Worm (Caenorhabditis elegans) whole organism, L3 larva: Measurements from ENCODE around the gene C07A4.2.
A peak's percentile ranks its signal among the peaks of the same experiment; 100 is the strongest.

ENCODE experiments used
- R02D3.7 ChIP-seq: fragments of 150-350 bp; optimal IDR thresholded peaks from 2 replicates; lab custom pipeline; 2014; ENCODE audit warnings: missing biosample characterization, missing genetic modification characterization
- aly-2 ChIP-seq: fragments of 150-350 bp; optimal IDR thresholded peaks from 2 replicates; lab custom pipeline; 2014; ENCODE audit warnings: missing biosample characterization, missing genetic modification characterization
- ceh-16 ChIP-seq: sonication (generic microtip); optimal IDR thresholded peaks from 2 replicates; lab custom pipeline; 2017; ENCODE audit warnings: missing biosample characterization, missing genetic modification characterization
- egl-27 ChIP-seq: sonication (generic microtip); optimal IDR thresholded peaks from 4 replicates; lab custom pipeline; 2017; ENCODE audit warnings: missing biosample characterization, missing genetic modification reagents, missing genetic modification characterization
- egl-5 ChIP-seq: fragments of 150-350 bp; optimal IDR thresholded peaks from 2 replicates; lab custom pipeline; 2017; ENCODE audit warnings: missing biosample characterization, missing genetic modification reagents, missing genetic modification characterization, inconsistent platforms
- elt-1 ChIP-seq: fragments of 150-350 bp; optimal IDR thresholded peaks from 2 replicates; lab custom pipeline; 2014; ENCODE audit warnings: missing biosample characterization, missing genetic modification characterization
- elt-2 ChIP-seq: sonication (generic microtip); optimal IDR thresholded peaks from 2 replicates; lab custom pipeline; 2016; ENCODE audit warnings: missing genetic modification reagents, mild to moderate bottlenecking, missing genetic modification characterization, missing compliant biosample characterization
- elt-3 ChIP-seq, 3 experiments: fragments of 150-350 bp in 1 of 3; sonication (generic microtip) in 2 of 3; optimal IDR thresholded peaks; 2 replicates in 2 of 3; 4 replicates in 1 of 3; lab custom pipeline; 2014 to 2017; ENCODE audit warnings: missing biosample characterization in 3 of 3, missing genetic modification characterization in 3 of 3
- fkh-2 ChIP-seq: fragments of 150-350 bp; optimal IDR thresholded peaks from 2 replicates; lab custom pipeline; 2014; ENCODE audit warnings: missing biosample characterization, missing genetic modification reagents, missing genetic modification characterization
- fos-1 ChIP-seq: fragments of 150-350 bp; optimal IDR thresholded peaks from 2 replicates; lab custom pipeline; 2014; ENCODE audit warnings: missing biosample characterization, missing genetic modification characterization
- hmg-11 ChIP-seq: sonication (generic microtip); optimal IDR thresholded peaks from 2 replicates; lab custom pipeline; 2016; ENCODE audit warnings: missing genetic modification characterization, missing compliant biosample characterization
- jun-1 ChIP-seq: fragments of 150-350 bp; optimal IDR thresholded peaks from 2 replicates; lab custom pipeline; 2014; ENCODE audit warnings: missing biosample characterization, missing genetic modification reagents, missing genetic modification characterization
- lin-15B ChIP-seq: fragments of 150-350 bp; optimal IDR thresholded peaks from 2 replicates; lab custom pipeline; 2014; ENCODE audit warnings: missing biosample characterization, missing genetic modification characterization
- lin-39 ChIP-seq: fragments of 150-350 bp; optimal IDR thresholded peaks from 2 replicates; lab custom pipeline; 2018; ENCODE audit warnings: missing biosample characterization, missing genetic modification reagents, missing genetic modification characterization
- lsy-12 ChIP-seq: sonication (generic microtip); optimal IDR thresholded peaks from 2 replicates; lab custom pipeline; 2016; ENCODE audit warnings: mild to moderate bottlenecking, missing genetic modification characterization, missing compliant biosample characterization
- mml-1 ChIP-seq: fragments of 150-350 bp; sonication (generic microtip); optimal IDR thresholded peaks from 3 replicates; lab custom pipeline; 2014; ENCODE audit warnings: missing biosample characterization, missing genetic modification characterization
- nfya-1 ChIP-seq: sonication (generic microtip); optimal IDR thresholded peaks from 2 replicates; lab custom pipeline; 2017; ENCODE audit warnings: missing genetic modification characterization, mild to moderate bottlenecking, missing compliant biosample characterization, antibody characterized with exemption, moderate library complexity; ENCODE audit not compliant: insufficient read depth
- nhr-11 ChIP-seq: fragments of 150-350 bp; optimal IDR thresholded peaks from 2 replicates; lab custom pipeline; 2014; ENCODE audit warnings: missing biosample characterization, missing genetic modification characterization
- nhr-25 ChIP-seq: sonication (generic microtip); optimal IDR thresholded peaks from 2 replicates; lab custom pipeline; 2017; ENCODE audit warnings: missing biosample characterization, missing genetic modification characterization
- nhr-28 ChIP-seq: fragments of 150-350 bp; optimal IDR thresholded peaks from 2 replicates; lab custom pipeline; 2014; ENCODE audit warnings: missing biosample characterization, missing genetic modification characterization
- nhr-67 ChIP-seq: fragments of 150-350 bp; optimal IDR thresholded peaks from 2 replicates; lab custom pipeline; 2014; ENCODE audit warnings: missing biosample characterization, missing genetic modification characterization
- nhr-76 ChIP-seq: fragments of 150-350 bp; sonication (generic microtip); optimal IDR thresholded peaks from 5 replicates; lab custom pipeline; 2014; ENCODE audit warnings: missing biosample characterization, missing genetic modification characterization
- pqm-1 ChIP-seq: fragments of 150-350 bp; optimal IDR thresholded peaks from 2 replicates; lab custom pipeline; 2017; ENCODE audit warnings: missing biosample characterization, missing genetic modification characterization, inconsistent platforms
- sea-2 ChIP-seq: fragments of 150-350 bp; sonication (generic microtip); optimal IDR thresholded peaks from 4 replicates; lab custom pipeline; 2014; ENCODE audit warnings: missing biosample characterization, missing genetic modification reagents, missing genetic modification characterization
- skn-1 ChIP-seq: fragments of 150-350 bp; optimal IDR thresholded peaks from 2 replicates; lab custom pipeline; 2014; ENCODE audit warnings: missing biosample characterization, missing genetic modification characterization
- unc-39 ChIP-seq: sonication (generic microtip); optimal IDR thresholded peaks from 4 replicates; lab custom pipeline; 2017; ENCODE audit warnings: missing biosample characterization, missing genetic modification characterization
- unc-62 ChIP-seq: fragments of 150-350 bp; sonication (generic microtip); optimal IDR thresholded peaks from 4 replicates; lab custom pipeline; 2014; ENCODE audit warnings: missing biosample characterization, missing genetic modification reagents, missing genetic modification characterization
- zag-1 ChIP-seq: fragments of 150-350 bp; optimal IDR thresholded peaks from 2 replicates; lab custom pipeline; 2014; ENCODE audit warnings: missing biosample characterization, missing genetic modification characterization
- ztf-4 ChIP-seq: fragments of 150-350 bp; optimal IDR thresholded peaks from 2 replicates; lab custom pipeline; 2014; ENCODE audit warnings: missing biosample characterization, missing genetic modification characterization

Gene C07A4.2

ce11 chrX:10197204-10197756 lies 25.3 kb downstream of the C07A4.2 start, which contains the start of gene nucb-1 (continued):
- TF ChIP-seq unc-39 (tag; lab: Kevin White, UChicago) (no peak), nfya-1 (tag; lab: Kevin White, UChicago) (peak; percentile 91), R02D3.7 (tag; lab: Kevin White, UChicago) (peak; percentile 93), nhr-67 (tag; lab: Kevin White, UChicago) (no peak)

DNA sequence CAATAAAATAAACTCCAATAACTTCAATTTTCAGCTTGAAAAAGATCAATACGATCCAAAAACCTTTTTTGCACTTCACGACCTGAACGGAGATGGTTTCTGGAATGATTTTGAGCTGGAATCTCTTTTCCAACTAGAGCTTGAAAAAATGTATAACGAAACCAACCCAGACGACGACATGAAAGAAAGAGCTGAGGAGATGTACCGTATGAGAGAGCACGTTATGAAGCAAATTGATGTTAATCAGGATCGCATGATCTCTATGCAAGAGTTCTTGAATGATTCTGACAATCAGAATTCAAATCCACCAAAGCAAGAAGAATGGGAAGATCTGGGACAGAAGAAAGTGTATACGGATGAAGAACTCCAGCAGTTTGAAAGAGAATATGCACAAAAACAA lies 27.2 kb downstream of the C07A4.2 start:
- TF ChIP-seq nhr-28, result no peak
- TF ChIP-seq nhr-76 (tag; lab: Kevin White, UChicago), result no peak
- TF ChIP-seq nhr-25 (tag; lab: Kevin White, UChicago), result no peak
- no peak for TF ChIP-seq fos-1

DNA sequence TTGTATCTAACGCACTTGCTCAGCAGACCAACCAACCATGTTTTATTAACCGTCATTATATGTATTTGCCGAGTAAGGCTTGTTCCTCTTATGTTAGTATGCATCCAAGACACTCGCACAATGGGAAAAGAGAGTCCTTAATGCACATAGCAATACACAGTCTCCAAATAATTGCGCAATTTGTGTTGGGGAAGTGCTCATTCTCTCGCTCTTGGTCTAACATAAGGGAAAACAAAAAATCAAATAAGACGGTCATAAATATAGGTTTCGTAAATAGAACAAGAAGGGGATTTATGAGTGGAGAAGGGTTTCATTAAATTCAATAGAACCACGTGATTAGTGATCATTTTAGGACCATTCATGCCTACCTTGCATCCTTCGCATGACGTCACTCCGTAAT lies 31.5 kb downstream of the C07A4.2 start:
- TF ChIP-seq nhr-76 (tag; lab: Kevin White, UChicago) (no peak), pqm-1 (tag; lab: Kevin White, UChicago) (no peak), nhr-67 (tag; lab: Kevin White, UChicago) (no peak), elt-2 (tag; lab: Kevin White, UChicago) (no peak), elt-1 (no peak), aly-2 (tag; lab: Kevin White, UChicago) (no peak), jun-1 (tag; lab: Kevin White, UChicago) (no peak), nfya-1 (tag; lab: Kevin White, UChicago) (no peak), ztf-4 (no peak)
- TF ChIP-seq, all 47 proteins: peak for 0

DNA sequence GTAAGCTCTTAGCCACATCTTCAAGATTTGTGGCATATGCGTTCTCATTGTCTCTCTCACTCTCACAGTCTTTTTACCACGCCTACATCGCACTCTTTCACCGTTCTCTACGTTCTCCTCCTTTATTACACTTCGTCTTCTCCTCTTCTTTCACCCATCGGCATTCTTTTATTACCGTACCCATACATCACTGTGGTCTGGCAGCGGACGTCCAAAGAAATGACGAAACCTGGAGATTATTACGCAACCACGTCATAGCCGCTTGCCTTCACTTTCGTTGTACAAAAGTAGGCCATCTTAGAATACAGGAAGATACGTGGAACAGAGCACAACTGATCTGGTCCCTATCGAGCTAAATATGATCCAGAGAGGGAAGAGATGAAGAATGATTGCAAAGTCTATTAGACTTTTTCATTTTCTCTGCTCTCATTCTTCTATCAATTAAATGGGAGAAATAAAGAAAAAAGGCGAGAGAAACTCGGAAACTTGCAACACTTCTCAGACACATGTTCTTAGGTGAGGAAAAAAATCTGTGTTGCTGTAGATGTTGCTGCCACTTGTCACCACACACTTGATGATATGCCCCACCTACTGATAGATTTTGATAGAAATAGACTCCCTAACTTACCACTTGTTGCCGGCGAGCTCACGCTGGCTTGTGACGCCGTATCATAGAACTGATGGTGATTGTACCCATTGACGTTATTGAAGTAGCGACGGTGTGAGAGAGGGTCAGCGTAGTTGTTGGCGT lies 32.5 kb downstream of the C07A4.2 start:
- TF ChIP-seq mml-1 (tag; lab: Kevin White, UChicago), result no peak
- TF ChIP-seq egl-5 (tag; lab: Kevin White, UChicago), result peak; percentile 7

ce11 chrX:10205321-10205720 lies 33.3 kb downstream of the C07A4.2 start, which contains the start of gene sex-1:
sex-1 (minus strand) TSS chrX:10205421.
- no peak for TF ChIP-seq lin-15B
- no peak for TF ChIP-seq hmg-11
- no peak for TF ChIP-seq lin-39 (tag; lab: Kevin White, UChicago)
- no peak for TF ChIP-seq unc-62 (GFP tag; lab: Kevin White, UChicago)
- no peak for TF ChIP-seq pqm-1 (tag; lab: Kevin White, UChicago)
- no peak for TF ChIP-seq nhr-11 (tag; lab: Kevin White, UChicago)
- no peak for TF ChIP-seq egl-27 (tag; lab: Kevin White, UChicago)
- TF ChIP-seq sea-2 (GFP tag; lab: Kevin White, UChicago), result no peak
- no peak for TF ChIP-seq fkh-2 (tag; lab: Kevin White, UChicago)
- no peak for TF ChIP-seq elt-3 (tag; optimal IDR thresholded peaks at IDR 0.05; lab: Kevin White, UChicago)
- TF ChIP-seq, all 47 proteins: peak for 0

DNA sequence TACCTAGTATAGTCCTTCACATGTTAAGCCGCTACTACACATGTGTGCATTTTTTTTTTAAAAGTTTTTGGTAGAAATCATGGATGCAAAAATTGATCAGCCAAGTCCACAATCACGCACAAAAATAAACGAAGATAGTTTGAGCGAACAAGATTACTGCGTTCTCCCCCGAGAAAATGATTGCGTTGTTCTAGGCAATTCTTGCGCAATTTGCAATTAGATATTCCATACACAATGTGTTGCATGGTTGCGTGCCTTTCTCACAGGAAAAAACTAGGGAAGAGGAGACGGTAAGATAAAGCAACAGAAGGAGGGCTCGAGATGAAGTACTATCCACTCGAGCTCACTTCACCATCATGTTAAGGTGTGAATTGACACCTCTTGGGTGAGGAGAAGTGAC lies 34.0 kb downstream of the C07A4.2 start:
- TF ChIP-seq sea-2 (GFP tag; lab: Kevin White, UChicago), result no peak
- no peak for TF ChIP-seq jun-1 (tag; lab: Kevin White, UChicago)
- TF ChIP-seq lsy-12 (tag; lab: Kevin White, UChicago), result no peak
- TF ChIP-seq egl-27 (tag; lab: Kevin White, UChicago), result no peak
- no peak for TF ChIP-seq ceh-16
- no peak for TF ChIP-seq skn-1 (tag; lab: Kevin White, UChicago)
- TF ChIP-seq nhr-25 (tag; lab: Kevin White, UChicago), result no peak
- TF ChIP-seq zag-1 (tag; lab: Kevin White, UChicago), result no peak
